Fruit fly (Drosophila melanogaster): ENCODE measurements around the gene CG44869.

dm6 chr2L:15425530-15426308 is 7.6 kb upstream of the CG44869 start, which contains the start of gene wor:
- TF ChIP-seq toe (GFP tag; optimal IDR thresholded peaks at IDR 0.05) (no peak), Clk (GFP tag; optimal IDR thresholded peaks at IDR 0.05) (no peak), bab1 (GFP tag; optimal IDR thresholded peaks at IDR 0.05) (no peak)

All from whole organism, adult.